Worm (Caenorhabditis elegans): ENCODE data around the gene F43C9.1.

- no peak for TF ChIP-seq ceh-43 (GFP tag; optimal IDR thresholded peaks at IDR 0.05)
- no peak for TF ChIP-seq pha-4 (tag; optimal IDR thresholded peaks at IDR 0.05)
- no peak for TF ChIP-seq cnd-1 (tag; optimal IDR thresholded peaks at IDR 0.05)
- TF ChIP-seq elt-3 (tag; optimal IDR thresholded peaks at IDR 0.05), result peak; percentile 74
- peak; percentile 24 for TF ChIP-seq unc-62 (GFP tag; optimal IDR thresholded peaks at IDR 0.05)
- no peak for TF ChIP-seq mep-1 (tag; optimal IDR thresholded peaks at IDR 0.05)
- no peak for TF ChIP-seq hlh-1 (tag; optimal IDR thresholded peaks at IDR 0.05)
- no peak for TF ChIP-seq ztf-11 (tag; optimal IDR thresholded peaks at IDR 0.05)
- no peak for TF ChIP-seq nhr-28 (tag; optimal IDR thresholded peaks at IDR 0.05)
- no peak for TF ChIP-seq ceh-83 (GFP tag; optimal IDR thresholded peaks at IDR 0.05)
- no peak for TF ChIP-seq snpc-4 (tag; optimal IDR thresholded peaks at IDR 0.05)
These were observed 16.1 kb downstream of the F43C9.1 start for ce11 chrX:4809189-4809588.
